Worm (Caenorhabditis elegans): ENCODE data around the gene txt-17.

ce11 chrV:7079388-7079787 is 26.4 kb upstream of the txt-17 start:
- TF ChIP-seq ztf-11 (tag; optimal IDR thresholded peaks at IDR 0.05) (no peak), unc-39 (tag; optimal IDR thresholded peaks at IDR 0.05) (no peak), nhr-237 (tag; optimal IDR thresholded peaks at IDR 0.05) (no peak), ceh-39 (tag; optimal IDR thresholded peaks at IDR 0.05) (no peak), snpc-4 (tag; optimal IDR thresholded peaks at IDR 0.05) (no peak), pha-4 (tag; optimal IDR thresholded peaks at IDR 0.05) (no peak), ceh-83 (GFP tag; optimal IDR thresholded peaks at IDR 0.05) (no peak), unc-62 (GFP tag; optimal IDR thresholded peaks at IDR 0.05) (no peak), ces-1 (GFP tag; optimal IDR thresholded peaks at IDR 0.05) (no peak), lsy-2 (tag; optimal IDR thresholded peaks at IDR 0.05) (no peak), ham-2 (GFP tag; optimal IDR thresholded peaks at IDR 0.05) (no peak), nhr-2 (tag; optimal IDR thresholded peaks at IDR 0.05) (no peak)

Data from whole organism, mixed stage, embryonic.